ENCODE assay signal across 6 worm cellular contexts in the genomic region with DNA sequence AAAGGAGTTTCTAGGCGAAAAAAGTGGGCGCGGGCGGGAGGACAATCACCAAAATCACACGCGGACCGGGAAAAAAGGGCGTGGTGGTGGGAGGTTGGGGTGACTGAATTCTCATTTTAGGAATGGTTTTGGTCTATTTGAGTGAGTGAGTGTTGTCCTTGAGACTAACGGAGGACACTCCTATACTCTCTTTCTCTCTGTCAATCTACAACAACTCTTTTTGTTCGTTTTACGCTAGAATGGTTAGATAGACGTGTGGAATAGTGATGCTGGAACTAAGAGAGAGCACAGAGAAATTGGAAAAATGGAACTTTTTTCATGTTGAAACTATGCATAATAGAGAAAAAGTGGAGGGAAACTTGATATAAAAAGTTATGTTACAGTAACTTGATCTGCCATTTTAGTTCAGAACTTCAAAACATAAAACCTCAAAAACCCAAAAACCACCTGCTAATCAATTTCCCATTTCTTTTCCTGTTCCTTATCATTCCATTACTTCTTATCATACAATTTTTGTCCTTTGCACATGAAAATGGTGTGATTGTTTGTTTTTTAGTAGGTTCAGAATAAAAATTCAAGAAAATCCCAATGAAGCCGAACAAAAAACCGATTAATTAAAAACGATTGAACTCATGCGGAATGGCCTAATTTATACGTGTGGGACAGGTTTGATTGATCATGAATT.
TF ChIP-seq lines count a peak whose summit lies in the region.

No protein-coding gene starts in this region.

TF ChIP-seq in whole organism, L1 larva, 84 proteins besides CTCF, POLR2A, EP300 and RAD21 (continues in another document):
- TF ChIP-seq nhr-71 (tag; optimal IDR thresholded peaks at IDR 0.05; lab: Kevin White, UChicago) (no peak), hpl-2 (GFP tag; optimal IDR thresholded peaks at IDR 0.05; lab: Kevin White, UChicago) (no peak), lin-14 (GFP tag; optimal IDR thresholded peaks at IDR 0.05; lab: Kevin White, UChicago) (peak; percentile 54), elt-2 (tag; optimal IDR thresholded peaks at IDR 0.05; lab: Kevin White, UChicago) (peak; percentile 53), sup-37 (GFP tag; optimal IDR thresholded peaks at IDR 0.05; lab: Kevin White, UChicago) (no peak), isw-1 (GFP tag; IDR thresholded peaks at IDR 0.05; lab: Robert Waterston, UW) (no peak), swsn-7 (tag; optimal IDR thresholded peaks at IDR 0.05; lab: Kevin White, UChicago) (no peak), lin-13 (GFP tag; optimal IDR thresholded peaks at IDR 0.05; lab: Kevin White, UChicago) (no peak), dpl-1 (GFP tag; optimal IDR thresholded peaks at IDR 0.05; lab: Kevin White, UChicago) (no peak), blmp-1 (tag; optimal IDR thresholded peaks at IDR 0.05; lab: Kevin White, UChicago) (peak; percentile 15), nhr-11 (tag; optimal IDR thresholded peaks at IDR 0.05; lab: Kevin White, UChicago) (no peak), ceh-90 (tag; optimal IDR thresholded peaks at IDR 0.05; lab: Kevin White, UChicago) (no peak), unc-30 (tag; optimal IDR thresholded peaks at IDR 0.05; lab: Kevin White, UChicago) (no peak), egl-27 (tag; optimal IDR thresholded peaks at IDR 0.05; lab: Kevin White, UChicago) (no peak)

TF ChIP-seq in whole organism, L2 larva, 48 proteins besides CTCF, POLR2A, EP300 and RAD21:
- TF ChIP-seq nhr-25 (tag; optimal IDR thresholded peaks at IDR 0.05; lab: Kevin White, UChicago): peak; percentile 29
- TF ChIP-seq nhr-237 (tag; optimal IDR thresholded peaks at IDR 0.05; lab: Kevin White, UChicago): no peak
- peak; percentile 75 for TF ChIP-seq fos-1 (tag; optimal IDR thresholded peaks at IDR 0.05; lab: Kevin White, UChicago)

TF ChIP-seq in whole organism, L3 larva, 47 proteins besides CTCF, POLR2A, EP300 and RAD21:
- TF ChIP-seq daf-12 (tag; optimal IDR thresholded peaks at IDR 0.05; lab: Kevin White, UChicago) (no peak), pha-4 (tag; optimal IDR thresholded peaks at IDR 0.05; lab: Kevin White, UChicago) (peak; percentile 10), ztf-11 (tag; optimal IDR thresholded peaks at IDR 0.05; lab: Kevin White, UChicago) (no peak), jun-1 (tag; optimal IDR thresholded peaks at IDR 0.05; lab: Kevin White, UChicago) (no peak), nhr-43 (tag; optimal IDR thresholded peaks at IDR 0.05; lab: Kevin White, UChicago; ENCODE audit: poor library complexity, severe bottlenecking) (no peak), fkh-10 (GFP tag; optimal IDR thresholded peaks at IDR 0.05; lab: Kevin White, UChicago) (no peak), pqm-1 (tag; optimal IDR thresholded peaks at IDR 0.05; lab: Kevin White, UChicago) (peak; percentile 85), nfya-1 (tag; optimal IDR thresholded peaks at IDR 0.05; lab: Kevin White, UChicago; ENCODE audit: insufficient read depth) (no peak), nhr-67 (tag; optimal IDR thresholded peaks at IDR 0.05; lab: Kevin White, UChicago) (no peak), elt-3 (tag; optimal IDR thresholded peaks at IDR 0.05; lab: Kevin White, UChicago) (no peak), nhr-12 (tag; optimal IDR thresholded peaks at IDR 0.05; lab: Kevin White, UChicago) (no peak), ceh-9 (tag; optimal IDR thresholded peaks at IDR 0.05; lab: Kevin White, UChicago) (no peak), lsy-12 (tag; optimal IDR thresholded peaks at IDR 0.05; lab: Kevin White, UChicago) (no peak), unc-62 (GFP tag; optimal IDR thresholded peaks at IDR 0.05; lab: Kevin White, UChicago) (no peak), lin-39 (tag; optimal IDR thresholded peaks at IDR 0.05; lab: Kevin White, UChicago) (no peak), elt-2 (tag; optimal IDR thresholded peaks at IDR 0.05; lab: Kevin White, UChicago) (peak; percentile 78), aly-2 (tag; optimal IDR thresholded peaks at IDR 0.05; lab: Kevin White, UChicago) (no peak), hmg-11 (tag; optimal IDR thresholded peaks at IDR 0.05; lab: Kevin White, UChicago) (no peak)
TF ChIP-seq in whole organism, L3 larva: peak in this region for 3.

TF ChIP-seq in whole organism, L4 larva, 104 proteins besides CTCF, POLR2A, EP300 and RAD21:
- TF ChIP-seq pqm-1 (tag; optimal IDR thresholded peaks at IDR 0.05; lab: Kevin White, UChicago) (peak; percentile 91), mxl-3 (GFP tag; optimal IDR thresholded peaks at IDR 0.05; lab: Kevin White, UChicago) (peak; percentile 12), nhr-77 (tag; optimal IDR thresholded peaks at IDR 0.05; lab: Kevin White, UChicago) (peak; percentile 48), madf-5 (GFP tag; IDR thresholded peaks at IDR 0.05; lab: Robert Waterston, UW) (0 out of 4 replicates have a peak, but pooled peaks of 1 of the 2 experiments have one; percentile 13), ces-1 (GFP tag; optimal IDR thresholded peaks at IDR 0.05; lab: Kevin White, UChicago) (no peak), nhr-28 (tag; optimal IDR thresholded peaks at IDR 0.05; lab: Kevin White, UChicago) (peak; percentile 57), unc-39 (tag; optimal IDR thresholded peaks at IDR 0.05; lab: Kevin White, UChicago) (no peak), hlh-11 (tag; optimal IDR thresholded peaks at IDR 0.05; lab: Kevin White, UChicago) (peak; percentile 36), aha-1 (tag; lab: Kevin White, UChicago) (peak; percentile 76), dmd-6 (GFP tag; IDR thresholded peaks at IDR 0.05; lab: Robert Waterston, UW) (peak; percentile 72), dve-1 (tag; optimal IDR thresholded peaks at IDR 0.05; lab: Kevin White, UChicago; ENCODE audit: insufficient read depth) (peak; percentile 29), lsy-2 (tag; optimal IDR thresholded peaks at IDR 0.05; lab: Kevin White, UChicago) (no peak), daf-16 (GFP tag; optimal IDR thresholded peaks at IDR 0.05; lab: Kevin White, UChicago) (no peak), daf-16 (tag; optimal IDR thresholded peaks at IDR 0.05; lab: Kevin White, UChicago) (peak; percentile 58)

TF ChIP-seq in whole organism, late embryonic, 69 proteins besides CTCF, POLR2A, EP300 and RAD21:
- TF ChIP-seq elt-2 (tag; optimal IDR thresholded peaks at IDR 0.05; lab: Kevin White, UChicago) (peak; percentile 75), nhr-232 (tag; optimal IDR thresholded peaks at IDR 0.05; lab: Kevin White, UChicago) (no peak)

TF ChIP-seq in whole organism, young adult, 124 proteins besides CTCF, POLR2A, EP300 and RAD21:
- TF ChIP-seq nhr-80 (tag; optimal IDR thresholded peaks at IDR 0.05; lab: Kevin White, UChicago) (peak; percentile 39), athp-1 (tag; optimal IDR thresholded peaks at IDR 0.05; lab: Kevin White, UChicago) (no peak)
